Worm (Caenorhabditis elegans) whole organism, L4 larva: ENCODE results near the gene T28C12.2.
A peak's percentile ranks its signal among the peaks of the same experiment; 100 is the strongest.

Source experiments
- F26F4.8 ChIP-seq: fragments of 200-800 bp; sonication (Bioruptor generic); conservative IDR thresholded peaks from 2 replicates; pipeline ENCODE4 v1.3.6; 2022; ENCODE audit warnings: missing genetic modification characterization, missing compliant biosample characterization
- F44E2.7 ChIP-seq: fragments of 200-800 bp; sonication (Bioruptor generic); IDR thresholded peaks from 2 replicates; pipeline ENCODE4 v2.1.2; 2022; ENCODE audit warnings: missing genetic modification characterization, missing compliant biosample characterization
- R02D3.7 ChIP-seq: fragments of 150-350 bp; sonication (generic microtip); optimal IDR thresholded peaks from 3 replicates; lab custom pipeline; 2014; ENCODE audit warnings: missing biosample characterization, missing genetic modification characterization
- T20F7.1 ChIP-seq: fragments of 200-800 bp; sonication (Bioruptor generic); optimal IDR thresholded peaks from 2 replicates; lab custom pipeline; 2018; ENCODE audit warnings: mild to moderate bottlenecking, missing genetic modification characterization, missing compliant biosample characterization
- Y48G9A.11 ChIP-seq: fragments of 200-800 bp; sonication (Bioruptor generic); IDR thresholded peaks from 2 replicates; pipeline ENCODE4 v1.3.6; 2022; ENCODE audit warnings: missing genetic modification reagents, missing genetic modification characterization, missing compliant biosample characterization
- ZK337.2 ChIP-seq: fragments of 200-800 bp; sonication (Bioruptor generic); IDR thresholded peaks from 2 replicates; pipeline ENCODE4 v1.3.6; 2022; ENCODE audit warnings: missing genetic modification reagents, missing genetic modification characterization, missing compliant biosample characterization
- aha-1 ChIP-seq: fragments of 150-350 bp; peaks from one replicate; lab custom pipeline; 2014; ENCODE audit warnings: missing biosample characterization, missing genetic modification characterization
- aly-2 ChIP-seq: sonication (generic microtip); optimal IDR thresholded peaks from 2 replicates; lab custom pipeline; 2018; ENCODE audit warnings: missing biosample characterization, missing genetic modification characterization
- arid-1 ChIP-seq: fragments of 200-800 bp; sonication (Bioruptor generic); conservative IDR thresholded peaks from 2 replicates; pipeline ENCODE4 v1.3.6; 2022; ENCODE audit warnings: missing genetic modification reagents, missing genetic modification characterization, missing compliant biosample characterization
- ceh-44 ChIP-seq: fragments of 200-800 bp; sonication (Bioruptor generic); IDR thresholded peaks from 2 replicates; pipeline ENCODE4 v1.3.6; 2022; ENCODE audit warnings: missing genetic modification reagents, missing genetic modification characterization, missing compliant biosample characterization
- ceh-62 ChIP-seq: sonication (generic microtip); optimal IDR thresholded peaks from 2 replicates; lab custom pipeline; 2017; ENCODE audit warnings: missing biosample characterization, missing genetic modification characterization
- cey-2 ChIP-seq: sonication (generic microtip); optimal IDR thresholded peaks from 3 replicates; lab custom pipeline; 2017; ENCODE audit warnings: missing genetic modification characterization, mild to moderate bottlenecking, missing compliant biosample characterization, antibody characterized with exemption, borderline replicate concordance; ENCODE audit not compliant: insufficient read depth
- daf-12 ChIP-seq: fragments of 150-350 bp; optimal IDR thresholded peaks from 2 replicates; lab custom pipeline; 2014; ENCODE audit warnings: missing biosample characterization, missing genetic modification reagents, missing genetic modification characterization
- daf-16 ChIP-seq, 3 experiments: sonication (generic microtip); optimal IDR thresholded peaks; 2 replicates each; lab custom pipeline; 2016 to 2017; ENCODE audit warnings: missing genetic modification characterization in 3 of 3, missing genetic modification reagents in 3 of 3, mild to moderate bottlenecking in 2 of 3, missing compliant biosample characterization in 2 of 3, missing biosample characterization in 1 of 3, moderate library complexity in 1 of 3
- daf-19 ChIP-seq: fragments of 200-800 bp; sonication (Bioruptor generic); conservative IDR thresholded peaks from 2 replicates; pipeline ENCODE4 v1.3.6; 2022; ENCODE audit warnings: missing genetic modification characterization, missing compliant biosample characterization
- daf-8 ChIP-seq: fragments of 200-800 bp; sonication (Bioruptor generic); IDR thresholded peaks from 2 replicates; pipeline ENCODE4 v1.3.6; 2022; ENCODE audit warnings: missing genetic modification characterization, missing compliant biosample characterization
- dmd-6 ChIP-seq: fragments of 200-800 bp; sonication (Bioruptor generic); IDR thresholded peaks from 2 replicates; pipeline ENCODE4 v1.3.6; 2022; ENCODE audit warnings: missing genetic modification reagents, missing genetic modification characterization, missing compliant biosample characterization
- dmd-8 ChIP-seq: fragments of 200-800 bp; sonication (Bioruptor generic); IDR thresholded peaks from 2 replicates; pipeline ENCODE4 v1.3.6; 2022; ENCODE audit warnings: missing genetic modification characterization, missing compliant biosample characterization
- dve-1 ChIP-seq: sonication (generic microtip); optimal IDR thresholded peaks from 2 replicates; lab custom pipeline; 2017; ENCODE audit warnings: antibody characterized with exemption, mild to moderate bottlenecking, missing genetic modification characterization, missing compliant biosample characterization; ENCODE audit not compliant: insufficient read depth
- fos-1 ChIP-seq: fragments of 150-350 bp; optimal IDR thresholded peaks from 2 replicates; lab custom pipeline; 2014; ENCODE audit warnings: missing biosample characterization, missing genetic modification characterization
- hlh-11 ChIP-seq: fragments of 200-800 bp; sonication (Bioruptor generic); optimal IDR thresholded peaks from 2 replicates; lab custom pipeline; 2018; ENCODE audit warnings: mild to moderate bottlenecking, missing genetic modification characterization, missing compliant biosample characterization
- hlh-30 ChIP-seq: sonication (generic microtip); optimal IDR thresholded peaks from 2 replicates; lab custom pipeline; 2017; ENCODE audit warnings: antibody characterized with exemption, mild to moderate bottlenecking, missing genetic modification characterization, missing compliant biosample characterization; ENCODE audit not compliant: insufficient read depth
- lin-13 ChIP-seq: fragments of 150-350 bp; optimal IDR thresholded peaks from 2 replicates; lab custom pipeline; 2014; ENCODE audit warnings: missing biosample characterization, missing genetic modification reagents, missing genetic modification characterization
- madf-5 ChIP-seq, 2 experiments: fragments of 200-800 bp; sonication (Bioruptor generic); IDR thresholded peaks; 2 replicates each; pipeline ENCODE4 v1.3.6; 2022; ENCODE audit warnings: missing compliant biosample characterization in 2 of 2, missing genetic modification characterization in 2 of 2
- mdl-1 ChIP-seq, 2 experiments: fragments of 150-350 bp in 1 of 2; sonication (generic microtip) in 1 of 2; optimal IDR thresholded peaks; 2 replicates each; lab custom pipeline; 2014 to 2017; ENCODE audit warnings: missing biosample characterization in 2 of 2, missing genetic modification characterization in 2 of 2
- mdt-29 ChIP-seq: fragments of 200-800 bp; sonication (Bioruptor generic); IDR thresholded peaks from 2 replicates; pipeline ENCODE4 v1.3.6; 2022; ENCODE audit warnings: missing genetic modification reagents, missing genetic modification characterization, missing compliant biosample characterization
- mes-2 ChIP-seq: sonication (generic microtip); optimal IDR thresholded peaks from 2 replicates; lab custom pipeline; 2016; ENCODE audit warnings: missing genotype, mild to moderate bottlenecking, missing genetic modification characterization, missing compliant biosample characterization; ENCODE audit not compliant: poor library complexity, severe bottlenecking
- mxl-3 ChIP-seq: fragments of 200-800 bp; sonication (Bioruptor generic); optimal IDR thresholded peaks from 2 replicates; lab custom pipeline; 2018; ENCODE audit warnings: mild to moderate bottlenecking, missing genetic modification characterization, missing compliant biosample characterization
- nhr-10 ChIP-seq: fragments of 150-350 bp; optimal IDR thresholded peaks from 2 replicates; lab custom pipeline; 2014; ENCODE audit warnings: missing biosample characterization, missing genetic modification characterization
- nhr-25 ChIP-seq: sonication (generic microtip); optimal IDR thresholded peaks from 2 replicates; lab custom pipeline; 2017; ENCODE audit warnings: missing genetic modification characterization, mild to moderate bottlenecking, missing compliant biosample characterization, antibody characterized with exemption, moderate library complexity, borderline replicate concordance; ENCODE audit not compliant: insufficient read depth
- nhr-28 ChIP-seq: fragments of 150-350 bp; optimal IDR thresholded peaks from 2 replicates; lab custom pipeline; 2014; ENCODE audit warnings: missing biosample characterization, missing genetic modification characterization
- nhr-6 ChIP-seq: fragments of 150-350 bp; optimal IDR thresholded peaks from 2 replicates; lab custom pipeline; 2014; ENCODE audit warnings: missing biosample characterization, missing genetic modification characterization
- nhr-76 ChIP-seq: fragments of 150-350 bp; optimal IDR thresholded peaks from 2 replicates; lab custom pipeline; 2014; ENCODE audit warnings: missing biosample characterization, missing genetic modification characterization
- php-3 ChIP-seq: fragments of 200-800 bp; sonication (Bioruptor generic); IDR thresholded peaks from 2 replicates; pipeline ENCODE4 v1.3.6; 2022; ENCODE audit warnings: missing genetic modification reagents, missing genetic modification characterization, missing compliant biosample characterization
- pqm-1 ChIP-seq: sonication (generic microtip); optimal IDR thresholded peaks from 2 replicates; lab custom pipeline; 2017; ENCODE audit warnings: missing biosample characterization, missing genetic modification characterization
- set-16 ChIP-seq: fragments of 200-800 bp; sonication (Bioruptor generic); IDR thresholded peaks from 2 replicates; pipeline ENCODE4 v1.3.6; 2022; ENCODE audit warnings: missing genetic modification reagents, missing genetic modification characterization, missing compliant biosample characterization
- snpc-1.2 ChIP-seq: fragments of 200-800 bp; sonication (Bioruptor generic); IDR thresholded peaks from 2 replicates; pipeline ENCODE4 v1.3.6; 2022; ENCODE audit warnings: missing genetic modification reagents, missing genetic modification characterization, missing compliant biosample characterization
- spr-1 ChIP-seq: sonication (generic microtip); optimal IDR thresholded peaks from 2 replicates; lab custom pipeline; 2016; ENCODE audit warnings: mild to moderate bottlenecking, missing genetic modification characterization, missing compliant biosample characterization
- tag-97 ChIP-seq: fragments of 200-800 bp; sonication (Bioruptor generic); IDR thresholded peaks from 2 replicates; pipeline ENCODE4 v1.3.6; 2022; ENCODE audit warnings: missing genetic modification characterization, missing compliant biosample characterization
- unc-130 ChIP-seq: sonication (generic microtip); optimal IDR thresholded peaks from 2 replicates; lab custom pipeline; 2016; ENCODE audit warnings: missing genetic modification reagents, missing genetic modification characterization, missing compliant biosample characterization
- unc-62 ChIP-seq, 3 experiments: fragments of 150-350 bp in 1 of 3; sonication (generic microtip); optimal IDR thresholded peaks in 2 of 3; peaks in 1 of 3; 1 replicate in 1 of 3; 2 replicates in 2 of 3; lab custom pipeline; 2014 to 2017; ENCODE audit warnings: missing biosample characterization in 3 of 3, missing genetic modification characterization in 3 of 3, missing genetic modification reagents in 3 of 3, missing genotype in 1 of 3

T28C12.2 gene

ce11 chrV:6291301-6291700 is 37.7 kb upstream of the T28C12.2 start (continued):
- TF ChIP-seq snpc-1.2 (GFP tag; lab: Robert Waterston, UW) (no peak), mxl-3 (no peak), php-3 (GFP tag; lab: Robert Waterston, UW) (peak; percentile 93), pqm-1 (tag; lab: Kevin White, UChicago) (peak; percentile 54), unc-130 (GFP tag; lab: Kevin White, UChicago) (no peak)

- peak; percentile 39 for TF ChIP-seq dve-1
- TF ChIP-seq ceh-62 (tag; lab: Kevin White, UChicago), result no peak
- TF ChIP-seq nhr-10 (tag; lab: Kevin White, UChicago), result no peak
- no peak for TF ChIP-seq daf-8 (GFP tag; lab: Robert Waterston, UW)
- TF ChIP-seq lin-13 (GFP tag; lab: Kevin White, UChicago), result no peak
- no peak for TF ChIP-seq unc-130 (GFP tag; lab: Kevin White, UChicago)
- TF ChIP-seq nhr-28, result peak; percentile 48
- no peak for TF ChIP-seq F26F4.8
- no peak for TF ChIP-seq daf-19
- peak; percentile 64 for TF ChIP-seq dmd-6 (GFP tag; lab: Robert Waterston, UW)
- TF ChIP-seq ZK337.2, result no peak
- TF ChIP-seq hlh-30 (tag; lab: Kevin White, UChicago), result peak; percentile 36
- no peak for TF ChIP-seq snpc-1.2 (GFP tag; lab: Robert Waterston, UW)
- no peak for TF ChIP-seq aly-2
- no peak for TF ChIP-seq arid-1 (GFP tag; lab: Robert Waterston, UW)
- TF ChIP-seq mxl-3, result no peak
- no peak for TF ChIP-seq dmd-8
- TF ChIP-seq tag-97 (GFP tag; lab: Robert Waterston, UW), result no peak
- TF ChIP-seq php-3 (GFP tag; lab: Robert Waterston, UW), result peak; percentile 61; the same call in 1 of the 2 replicates
- peak; percentile 34 for TF ChIP-seq aha-1 (tag; lab: Kevin White, UChicago)
- TF ChIP-seq set-16 (GFP tag; lab: Robert Waterston, UW), result no peak
- no peak for TF ChIP-seq R02D3.7 (tag; lab: Kevin White, UChicago)
- TF ChIP-seq daf-16 (GFP tag; optimal IDR thresholded peaks at IDR 0.05; lab: Kevin White, UChicago), result no peak
- peak; percentile 43 for TF ChIP-seq daf-16 (tag; optimal IDR thresholded peaks at IDR 0.05; lab: Kevin White, UChicago)
- TF ChIP-seq daf-12 (tag; lab: Kevin White, UChicago), result no peak
- TF ChIP-seq nhr-76 (tag; lab: Kevin White, UChicago), result no peak
- no peak for TF ChIP-seq nhr-6 (tag; lab: Kevin White, UChicago)
- TF ChIP-seq nhr-25 (tag; lab: Kevin White, UChicago), result no peak
- TF ChIP-seq cey-2 (tag; lab: Kevin White, UChicago), result no peak
- TF ChIP-seq madf-5 (GFP tag; IDR thresholded peaks at IDR 0.05; lab: Robert Waterston, UW), result no peak
- no peak for TF ChIP-seq T20F7.1 (GFP tag; lab: Kevin White, UChicago)
- TF ChIP-seq Y48G9A.11 (GFP tag; lab: Robert Waterston, UW), result no peak
- TF ChIP-seq F44E2.7 (GFP tag; lab: Robert Waterston, UW), result no peak
- TF ChIP-seq unc-62 (GFP tag; optimal IDR thresholded peaks at IDR 0.05 in 1 of 2; lab: Kevin White, UChicago), result peak in 1 of 2 experiments; percentile 54
- no peak for TF ChIP-seq unc-62 (tag; optimal IDR thresholded peaks at IDR 0.05; lab: Kevin White, UChicago)
- no peak for TF ChIP-seq mdt-29 (GFP tag; lab: Robert Waterston, UW)
- TF ChIP-seq mdl-1 (tag; optimal IDR thresholded peaks at IDR 0.05; lab: Kevin White, UChicago), result no peak
- no peak for TF ChIP-seq ceh-44 (GFP tag; lab: Robert Waterston, UW)
- peak; percentile 48 for TF ChIP-seq hlh-11
- peak; percentile 76 for TF ChIP-seq pqm-1 (tag; lab: Kevin White, UChicago)
- TF ChIP-seq fos-1 (tag; lab: Kevin White, UChicago), result no peak
- TF ChIP-seq spr-1 (tag; lab: Kevin White, UChicago), result no peak
- TF ChIP-seq mes-2, result no peak
Observed at ce11 chrV:6292401-6292800, 36.6 kb upstream of the T28C12.2 start, which contains the start of gene K12B6.9. Gene K12B6.9, minus strand, starts transcription at chrV:6292666.
